Worm (Caenorhabditis elegans): ENCODE results near the gene srbc-21.

DNA sequence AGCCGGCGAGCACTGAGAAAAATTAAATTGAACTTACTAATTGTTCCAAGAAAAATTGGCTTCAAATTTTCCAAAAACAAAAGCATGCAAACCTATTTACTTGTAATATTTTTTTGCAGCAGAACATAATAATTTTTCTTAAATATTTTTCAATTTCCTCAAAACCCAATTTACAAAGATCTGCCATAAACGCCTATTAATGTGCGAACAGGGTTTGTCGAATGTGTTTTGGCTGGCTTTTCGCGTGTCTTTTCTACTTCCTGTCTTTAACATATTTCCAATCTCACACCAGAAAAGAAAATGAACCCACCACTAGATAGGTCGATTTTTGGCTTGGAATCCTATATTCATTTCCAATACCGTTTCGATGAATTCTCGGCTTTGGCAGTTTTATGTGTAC is 19.9 kb downstream of the srbc-21 start, which contains the start of gene C45H4.18:
- TF ChIP-seq him-1 (tag; optimal IDR thresholded peaks at IDR 0.05) (no peak), dao-5 (tag; optimal IDR thresholded peaks at IDR 0.05) (no peak)

Measured in whole organism, L4/young adult.